Fruit fly (Drosophila melanogaster) whole organism, prepupa: ENCODE data around the gene CG4259.

Experiments
- CG4318 ChIP-seq: fragments of 200-800 bp; sonication (Bioruptor generic); optimal IDR thresholded peaks from 3 replicates; lab custom pipeline; 2017; ENCODE audit warnings: missing biosample characterization, mild to moderate bottlenecking, missing genetic modification characterization
- CG6854 ChIP-seq: fragments of 200-800 bp; sonication (Bioruptor generic); optimal IDR thresholded peaks from 2 replicates; lab custom pipeline; 2017; ENCODE audit warnings: missing biosample characterization, mild to moderate bottlenecking, missing genetic modification characterization
- CG8119 ChIP-seq: fragments of 200-800 bp; sonication (Bioruptor generic); IDR thresholded peaks from 3 replicates; pipeline ENCODE4 v1.3.6; 2022; ENCODE audit warnings: missing biosample characterization, missing genetic modification characterization
- Met ChIP-seq: fragments of 200-800 bp; sonication (Bioruptor generic); optimal IDR thresholded peaks from 3 replicates; lab custom pipeline; 2016; ENCODE audit warnings: missing biosample characterization, missing genetic modification characterization
- Sox102F ChIP-seq: fragments of 200-800 bp; sonication (Bioruptor generic); optimal IDR thresholded peaks from 2 replicates; lab custom pipeline; 2016; ENCODE audit warnings: missing biosample characterization, mild to moderate bottlenecking, missing genetic modification characterization

DNA sequence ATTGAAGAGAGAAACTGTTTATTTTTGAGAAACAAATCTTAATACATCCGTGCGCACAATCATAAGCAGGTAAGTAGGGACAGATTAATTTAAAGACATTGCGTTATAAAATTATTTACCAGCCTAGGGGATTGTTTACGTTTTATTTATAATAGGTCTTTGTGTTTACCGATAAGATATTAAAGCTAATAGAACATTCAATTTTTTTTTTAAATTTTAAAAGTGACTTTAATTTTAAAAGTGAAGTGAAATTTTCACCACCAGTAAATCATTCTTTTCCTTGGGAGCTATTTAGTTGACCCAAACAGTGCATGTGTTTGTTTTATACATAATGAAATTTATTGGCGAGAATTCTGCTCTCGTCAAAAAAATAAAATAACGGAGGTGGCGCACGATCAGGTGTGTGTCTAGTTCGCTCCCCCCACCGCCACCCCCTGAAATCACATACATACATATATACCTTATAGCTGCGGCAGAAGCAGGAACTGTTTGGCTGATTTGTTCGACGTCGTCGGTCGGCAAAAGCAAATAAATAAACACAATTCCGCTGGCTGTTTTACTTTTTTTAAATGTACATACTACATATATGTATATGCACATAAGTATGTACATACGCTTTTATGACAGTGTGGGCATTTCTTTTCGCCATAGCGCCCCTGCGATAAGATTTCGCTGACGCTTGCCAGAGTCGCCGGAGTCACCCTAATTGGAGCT, 47.0 kb upstream of the CG4259 start:
- TF ChIP-seq Sox102F (GFP tag; lab: Kevin White, UChicago), result no peak
- peak; percentile 30 for TF ChIP-seq CG4318 (GFP tag; lab: Kevin White, UChicago)
- peak; percentile 50 for TF ChIP-seq CG6854 (GFP tag; lab: Kevin White, UChicago)
- TF ChIP-seq CG8119 (GFP tag; lab: Robert Waterston, UW), result peak; percentile 25; the same call in 1 of the 3 replicates
- TF ChIP-seq Met (GFP tag; lab: Kevin White, UChicago), result peak; percentile 59
